Fruit fly (Drosophila melanogaster) whole organism: ENCODE results near the gene C1GalTA.

Experiments used
- EcR ChIP-seq, 2 experiments: fragments of >200 bp; optimal IDR thresholded peaks; 2 replicates each; lab custom pipeline; 2017; ENCODE audit warnings: missing biosample characterization in 2 of 2, missing genetic modification characterization in 2 of 2, missing genetic modification reagents in 2 of 2
- pan ChIP-seq: fragments of >200 bp; optimal IDR thresholded peaks from 2 replicates; lab custom pipeline; 2017
- psq ChIP-seq: fragments of >200 bp; optimal IDR thresholded peaks from 2 replicates; lab custom pipeline; 2017

dm6 chr2L:8943110-8943509, 7.9 kb downstream of the C1GalTA start, which contains the start of gene CG9515:
- TF ChIP-seq psq (lab: Kevin White, UChicago), result no peak
- no peak for TF ChIP-seq EcR (GFP tag; optimal IDR thresholded peaks at IDR 0.05; lab: Kevin White, UChicago)
- no peak for TF ChIP-seq pan (lab: Kevin White, UChicago)
